Worm (Caenorhabditis elegans) whole organism, early embryonic: Measurements from ENCODE around the gene grl-20.

Experiments used
- B0310.2 ChIP-seq: sonication (generic microtip); optimal IDR thresholded peaks from 2 replicates; lab custom pipeline; 2016; ENCODE audit warnings: mild to moderate bottlenecking, missing genetic modification characterization, missing compliant biosample characterization
- F13C5.2 ChIP-seq: sonication (generic microtip); optimal IDR thresholded peaks from 2 replicates; lab custom pipeline; 2017; ENCODE audit warnings: mild to moderate bottlenecking, missing genetic modification characterization, inconsistent platforms, missing compliant biosample characterization
- ama-1 ChIP-seq: fragments of 150-350 bp; optimal IDR thresholded peaks from 2 replicates; lab custom pipeline; 2014
- ets-7 ChIP-seq: sonication (generic microtip); optimal IDR thresholded peaks from 2 replicates; lab custom pipeline; 2016; ENCODE audit warnings: missing genotype, missing genetic modification characterization, missing compliant biosample characterization
- flt-1 ChIP-seq: fragments of 200-800 bp; sonication (Bioruptor generic); IDR thresholded peaks from 2 replicates; pipeline ENCODE4 v1.3.6; 2022; ENCODE audit warnings: missing genetic modification characterization, missing compliant biosample characterization
- hmbx-1 ChIP-seq: sonication (generic microtip); optimal IDR thresholded peaks from 2 replicates; lab custom pipeline; 2016; ENCODE audit warnings: mild to moderate bottlenecking, missing genetic modification characterization, missing compliant biosample characterization
- hmg-4 ChIP-seq: fragments of 200-800 bp; sonication (Bioruptor generic); optimal IDR thresholded peaks from 2 replicates; lab custom pipeline; 2018; ENCODE audit warnings: mild to moderate bottlenecking, missing genetic modification characterization, missing compliant biosample characterization
- hnd-1 ChIP-seq: sonication (generic microtip); optimal IDR thresholded peaks from 2 replicates; lab custom pipeline; 2016; ENCODE audit warnings: missing genetic modification characterization, missing compliant biosample characterization
- pes-1 ChIP-seq: fragments of 200-800 bp; sonication (Bioruptor generic); IDR thresholded peaks from 2 replicates; pipeline ENCODE4 v1.3.6; 2022; ENCODE audit warnings: missing genetic modification reagents, missing genetic modification characterization, missing compliant biosample characterization
- tra-4 ChIP-seq: sonication (generic microtip); optimal IDR thresholded peaks from 2 replicates; lab custom pipeline; 2017; ENCODE audit warnings: missing genetic modification characterization, missing compliant biosample characterization

DNA sequence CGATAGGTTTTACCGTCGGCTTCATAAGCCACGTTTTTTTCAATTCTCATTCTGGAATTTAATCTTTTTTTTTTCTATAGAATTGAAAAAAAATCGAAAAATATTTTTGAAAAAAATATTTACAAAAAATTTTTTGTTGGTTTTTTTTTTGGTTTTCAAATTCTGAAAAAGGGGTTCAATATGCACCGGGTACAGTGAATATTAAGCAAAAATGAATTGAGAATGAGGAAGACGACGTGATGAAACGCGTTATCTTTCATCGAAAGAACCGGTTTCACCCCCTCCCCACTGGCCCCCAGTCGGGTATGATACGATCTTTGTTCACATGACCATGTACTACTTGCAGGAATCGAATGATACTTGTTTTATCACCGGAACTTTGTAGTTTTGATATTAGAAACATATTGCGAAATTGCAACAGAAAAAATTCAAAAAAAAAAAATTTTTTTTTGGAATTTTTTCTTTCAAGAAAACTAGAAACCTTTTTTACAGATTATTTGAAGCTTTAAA lies 20.6 kb upstream of the grl-20 start, which contains the start of gene C54E4.5:
- TF ChIP-seq ama-1 (no peak), pes-1 (GFP tag; lab: Robert Waterston, UW) (no peak), hmg-4 (GFP tag; lab: Kevin White, UChicago) (no peak), F13C5.2 (tag; lab: Kevin White, UChicago) (no peak), ets-7 (tag; lab: Kevin White, UChicago) (no peak), B0310.2 (tag; lab: Kevin White, UChicago) (no peak), flt-1 (GFP tag; lab: Robert Waterston, UW) (no peak), tra-4 (tag; lab: Kevin White, UChicago) (no peak), hmbx-1 (tag; lab: Kevin White, UChicago) (no peak), hnd-1 (tag; lab: Kevin White, UChicago) (no peak)
